Fruit fly (Drosophila melanogaster): ENCODE measurements around the gene Sfp24F.

Gene Sfp24F

DNA sequence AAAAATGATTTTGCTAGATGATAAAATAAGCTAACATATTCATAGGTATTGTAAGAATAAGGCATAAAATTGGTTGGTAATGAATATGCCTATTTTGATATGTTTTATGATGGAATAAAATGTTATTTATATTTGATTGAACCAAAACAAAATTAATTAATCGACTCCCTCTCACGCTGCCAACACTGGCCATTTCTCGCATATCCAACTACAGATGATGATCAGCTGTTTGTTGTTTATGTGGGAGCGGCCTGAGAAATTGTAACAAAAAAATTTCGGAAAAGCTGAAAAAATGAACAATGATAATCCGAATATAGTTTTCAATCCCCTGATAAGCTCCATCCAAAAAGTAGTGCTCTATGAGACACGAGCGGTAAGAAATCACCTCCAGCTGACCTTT, 23.1 kb upstream of the Sfp24F start, which contains the start of gene FIG4 (continued):
- TF ChIP-seq stc (GFP tag; IDR thresholded peaks at IDR 0.05) (no peak), CG2129 (GFP tag; IDR thresholded peaks at IDR 0.05; ENCODE audit: partially characterized antibody) (peak; percentile 82), bowl (GFP tag; IDR thresholded peaks at IDR 0.05) (no peak), CG11085 (GFP tag; IDR thresholded peaks at IDR 0.05) (no peak), kni (GFP tag; optimal IDR thresholded peaks at IDR 0.05) (peak; percentile 10), sob (GFP tag; IDR thresholded peaks at IDR 0.05) (no peak), exex (tag; optimal IDR thresholded peaks at IDR 0.05) (no peak), danr (GFP tag; IDR thresholded peaks at IDR 0.05) (no peak), fd102C (GFP tag; optimal IDR thresholded peaks at IDR 0.05) (no peak), CG1792 (GFP tag; optimal IDR thresholded peaks at IDR 0.05) (no peak), Aef1 (GFP tag; IDR thresholded peaks at IDR 0.05) (no peak), Ets65A (GFP tag) (no peak), knrl (GFP tag; IDR thresholded peaks at IDR 0.05; ENCODE audit: partially characterized antibody) (peak; percentile 42; the same call in 2 of the 3 replicates), CG2202 (tag; optimal IDR thresholded peaks at IDR 0.05) (no peak), zfh2 (GFP tag; optimal IDR thresholded peaks at IDR 0.05) (no peak), Elba2 (GFP tag; optimal IDR thresholded peaks at IDR 0.05) (no peak), CG7357 (GFP tag; IDR thresholded peaks at IDR 0.05) (no peak), br (optimal IDR thresholded peaks at IDR 0.05) (no peak), tx (GFP tag; optimal IDR thresholded peaks at IDR 0.05) (no peak), prd (optimal IDR thresholded peaks at IDR 0.05) (no peak), prd (GFP tag; IDR thresholded peaks at IDR 0.05) (no peak), maf-S (GFP tag; optimal IDR thresholded peaks at IDR 0.05) (no peak), gsb-n (tag; optimal IDR thresholded peaks at IDR 0.05) (no peak), run (tag; optimal IDR thresholded peaks at IDR 0.05) (no peak), mld (GFP tag; IDR thresholded peaks at IDR 0.05; ENCODE audit: partially characterized antibody) (no peak), CG17328 (GFP tag; IDR thresholded peaks at IDR 0.05) (no peak), pzg (GFP tag; optimal IDR thresholded peaks at IDR 0.05) (peak; percentile 23), CG7786 (GFP tag; optimal IDR thresholded peaks at IDR 0.05) (no peak), CG8281 (tag; optimal IDR thresholded peaks at IDR 0.05) (no peak), HLHmδ (GFP tag; optimal IDR thresholded peaks at IDR 0.05) (no peak), row (GFP tag; IDR thresholded peaks at IDR 0.05) (peak; percentile 76), Neu2 (GFP tag; optimal IDR thresholded peaks at IDR 0.05; ENCODE audit: borderline replicate concordance) (no peak), Poxn (GFP tag; IDR thresholded peaks at IDR 0.05) (no peak), hbn (GFP tag; IDR thresholded peaks at IDR 0.05; ENCODE audit: partially characterized antibody) (peak; percentile 83), gro (GFP tag; optimal IDR thresholded peaks at IDR 0.05) (no peak), CG7928 (GFP tag; optimal IDR thresholded peaks at IDR 0.05) (no peak), Sin3A (optimal IDR thresholded peaks at IDR 0.05) (no peak), Med (GFP tag) (peak; percentile 45), rib (GFP tag; IDR thresholded peaks at IDR 0.05) (no peak), dmrt11E (tag; optimal IDR thresholded peaks at IDR 0.05) (no peak), repo (GFP tag; optimal IDR thresholded peaks at IDR 0.05) (no peak), Rfx (GFP tag; IDR thresholded peaks at IDR 0.05) (no peak), CG8765 (GFP tag; IDR thresholded peaks at IDR 0.05) (no peak), croc (GFP tag; conservative IDR thresholded peaks at IDR 0.05) (no peak), CG10654 (GFP tag; optimal IDR thresholded peaks at IDR 0.05) (no peak), Opbp (GFP tag; IDR thresholded peaks at IDR 0.05; ENCODE audit: partially characterized antibody) (peak; percentile 54; the same call in 1 of the 3 replicates), CG17568 (GFP tag; optimal IDR thresholded peaks at IDR 0.05) (no peak), fd64A (GFP tag; optimal IDR thresholded peaks at IDR 0.05) (no peak), CG15269 (tag; optimal IDR thresholded peaks at IDR 0.05) (no peak), CG2875 (GFP tag; optimal IDR thresholded peaks at IDR 0.05) (no peak), sim (GFP tag; IDR thresholded peaks at IDR 0.05) (no peak), gcm (GFP tag; optimal IDR thresholded peaks at IDR 0.05) (peak; percentile 14), onecut (GFP tag; IDR thresholded peaks at IDR 0.05) (no peak)

All from whole organism, embryonic.